Fruit fly (Drosophila melanogaster) Kc167 (cell line): Measurements from ENCODE around the gene P5cr.

Experiments
- h ChIP-seq: fragments of >200 bp; optimal IDR thresholded peaks from 3 replicates; lab custom pipeline; 2018; ENCODE audit warnings: missing external identifiers
- insv ChIP-seq: fragments of >200 bp; optimal IDR thresholded peaks from 3 replicates; lab custom pipeline; 2018; ENCODE audit warnings: missing external identifiers
- psq ChIP-seq: fragments of >200 bp; optimal IDR thresholded peaks from 2 replicates; lab custom pipeline; 2017; ENCODE audit warnings: missing external identifiers

- no peak for TF ChIP-seq psq (lab: Kevin White, UChicago)
- no peak for TF ChIP-seq insv (lab: Kevin White, UChicago)
- no peak for TF ChIP-seq h (lab: Kevin White, UChicago)
Observed at dm6 chr3R:18998370-18998769, 30.4 kb upstream of the P5cr start.
